Worm (Caenorhabditis elegans): ENCODE data around the gene B0252.1.

The B0252.1 gene

DNA sequence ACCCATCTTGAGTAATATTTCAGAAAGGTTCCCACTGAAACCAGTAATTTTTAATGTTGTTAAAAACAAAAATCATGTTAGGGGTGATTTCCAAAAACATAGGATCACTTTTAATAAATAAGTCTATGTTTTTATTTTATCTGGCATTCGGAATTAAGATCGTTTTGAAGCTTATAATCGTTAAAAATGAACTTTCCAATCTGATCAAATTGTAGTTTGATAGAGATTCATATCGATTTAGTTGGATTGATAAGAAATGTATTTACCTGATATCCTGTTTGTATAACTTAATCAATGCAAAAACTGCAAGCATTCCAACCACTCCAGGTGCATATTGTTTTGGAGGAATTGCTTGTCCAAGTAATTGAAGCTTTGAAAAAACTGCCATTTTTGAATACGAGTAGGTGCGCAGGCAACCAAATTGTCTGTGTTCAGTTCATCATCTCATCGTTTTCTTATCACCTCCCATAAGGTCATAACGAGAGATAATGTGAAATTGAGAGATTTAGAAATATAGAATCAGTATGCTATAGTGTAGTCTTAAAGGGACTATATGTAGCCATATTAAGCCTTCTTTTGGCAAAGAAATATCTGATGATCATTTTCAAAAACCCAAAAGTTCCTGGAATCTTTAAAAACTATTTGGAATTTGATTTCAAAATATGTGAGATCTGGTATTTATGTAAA, 32.0 kb upstream of the B0252.1 start, which contains the start of gene pmp-2:
Gene pmp-2, minus strand, starts transcription at position 487 of the 687 bp plus-strand sequence.
- TF ChIP-seq med-1 (GFP tag; optimal IDR thresholded peaks at IDR 0.05; ENCODE audit: insufficient read depth) (no peak), tab-1 (GFP tag; IDR thresholded peaks at IDR 0.05) (no peak), T22C8.4 (GFP tag; IDR thresholded peaks at IDR 0.05) (no peak), flt-1 (GFP tag; IDR thresholded peaks at IDR 0.05) (no peak), ztf-29 (GFP tag; IDR thresholded peaks at IDR 0.05) (no peak), cog-1 (tag; optimal IDR thresholded peaks at IDR 0.05) (no peak), ref-1 (GFP tag; conservative IDR thresholded peaks at IDR 0.05) (no peak), ztf-23 (GFP tag; IDR thresholded peaks at IDR 0.05) (no peak), klf-2 (GFP tag; conservative IDR thresholded peaks at IDR 0.05) (no peak)

DNA sequence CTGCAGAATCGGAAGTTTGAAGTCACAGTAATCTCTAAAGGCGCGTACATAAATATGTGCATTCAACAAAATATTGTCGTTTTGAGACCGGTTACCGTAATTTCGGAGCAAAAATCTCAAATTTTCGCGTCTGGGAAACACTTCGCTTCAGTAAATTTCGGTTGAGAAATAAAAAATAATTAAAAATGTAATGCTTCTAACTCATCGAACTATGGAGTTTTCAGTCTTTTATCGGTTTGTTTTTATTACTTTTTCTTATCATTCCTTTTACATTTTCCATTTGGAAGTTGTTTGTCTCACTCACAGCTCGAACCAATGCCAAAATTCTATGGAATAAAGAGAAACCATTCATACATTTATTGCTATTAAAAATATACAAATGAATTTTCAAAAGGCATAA, 31.3 kb upstream of the B0252.1 start:
- TF ChIP-seq klf-2 (GFP tag; conservative IDR thresholded peaks at IDR 0.05) (no peak), flt-1 (GFP tag; IDR thresholded peaks at IDR 0.05) (no peak), tab-1 (GFP tag; IDR thresholded peaks at IDR 0.05) (no peak), cog-1 (tag; optimal IDR thresholded peaks at IDR 0.05) (no peak), ztf-29 (GFP tag; IDR thresholded peaks at IDR 0.05) (no peak), ztf-23 (GFP tag; IDR thresholded peaks at IDR 0.05) (no peak), ref-1 (GFP tag; conservative IDR thresholded peaks at IDR 0.05) (no peak), med-1 (GFP tag; optimal IDR thresholded peaks at IDR 0.05; ENCODE audit: insufficient read depth) (no peak), T22C8.4 (GFP tag; IDR thresholded peaks at IDR 0.05) (no peak)

DNA sequence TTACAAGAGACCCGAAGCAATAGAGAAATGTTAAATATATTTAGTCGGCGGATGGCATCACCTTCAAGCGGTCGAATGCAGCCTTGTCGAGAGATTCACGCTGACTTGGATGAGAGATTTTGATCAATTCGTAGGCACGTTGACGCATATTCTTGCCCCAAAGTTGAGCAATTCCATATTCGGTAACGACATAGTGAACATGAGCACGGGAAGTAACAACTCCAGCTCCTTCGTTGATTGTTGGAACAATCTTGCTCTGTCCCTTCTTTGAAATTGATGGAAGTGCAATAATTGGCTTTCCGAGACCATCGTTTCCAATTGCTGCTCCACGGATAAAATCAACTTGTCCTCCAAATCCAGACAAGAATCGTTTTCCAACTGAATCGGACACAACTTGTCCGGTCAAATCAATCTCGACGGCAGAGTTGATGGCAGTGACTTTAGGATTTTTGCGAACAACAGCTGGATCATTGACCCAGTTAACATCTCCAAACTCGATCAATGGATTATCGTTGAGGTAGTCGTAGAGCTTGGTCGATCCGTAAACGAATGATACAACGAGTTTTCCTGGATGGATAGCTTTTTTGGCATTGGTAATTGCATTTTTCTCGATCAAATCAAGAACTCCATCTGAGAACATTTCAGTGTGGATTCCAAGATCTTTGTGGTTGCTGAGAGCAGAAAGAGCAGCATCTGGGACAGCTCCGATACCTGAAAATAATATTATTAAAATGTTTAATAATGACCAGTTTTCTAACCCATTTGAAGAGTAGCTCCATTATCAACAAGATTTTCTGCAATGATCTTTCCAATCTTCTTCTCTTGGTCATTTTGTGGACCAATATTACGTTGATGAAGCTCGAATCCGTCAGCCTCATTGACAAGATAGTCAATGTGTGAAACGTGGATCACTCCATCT, 30.6 kb upstream of the B0252.1 start:
- TF ChIP-seq klf-2 (GFP tag; conservative IDR thresholded peaks at IDR 0.05) (no peak), ztf-23 (GFP tag; IDR thresholded peaks at IDR 0.05) (no peak), T22C8.4 (GFP tag; IDR thresholded peaks at IDR 0.05) (no peak), ref-1 (GFP tag; conservative IDR thresholded peaks at IDR 0.05) (no peak), med-1 (GFP tag; optimal IDR thresholded peaks at IDR 0.05; ENCODE audit: insufficient read depth) (no peak), cog-1 (tag; optimal IDR thresholded peaks at IDR 0.05) (no peak), ztf-29 (GFP tag; IDR thresholded peaks at IDR 0.05) (no peak)

DNA sequence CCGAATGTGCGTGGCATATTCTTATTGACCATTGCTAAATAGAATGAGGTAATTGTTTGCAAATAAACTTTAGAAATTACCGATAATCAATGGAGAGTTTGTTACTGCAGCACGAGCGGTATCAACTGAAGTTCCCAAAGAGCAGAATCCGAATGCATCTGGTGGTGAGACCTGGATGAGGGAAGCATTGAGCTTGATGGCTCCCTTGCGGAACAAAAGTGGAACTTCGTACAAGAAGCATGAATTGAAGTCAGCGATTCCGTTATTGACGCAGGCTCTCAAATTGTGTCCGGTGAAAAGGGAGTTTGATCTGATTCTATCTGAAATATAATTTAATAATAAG, 29.9 kb upstream of the B0252.1 start:
- no peak for TF ChIP-seq T22C8.4 (GFP tag; IDR thresholded peaks at IDR 0.05)

DNA sequence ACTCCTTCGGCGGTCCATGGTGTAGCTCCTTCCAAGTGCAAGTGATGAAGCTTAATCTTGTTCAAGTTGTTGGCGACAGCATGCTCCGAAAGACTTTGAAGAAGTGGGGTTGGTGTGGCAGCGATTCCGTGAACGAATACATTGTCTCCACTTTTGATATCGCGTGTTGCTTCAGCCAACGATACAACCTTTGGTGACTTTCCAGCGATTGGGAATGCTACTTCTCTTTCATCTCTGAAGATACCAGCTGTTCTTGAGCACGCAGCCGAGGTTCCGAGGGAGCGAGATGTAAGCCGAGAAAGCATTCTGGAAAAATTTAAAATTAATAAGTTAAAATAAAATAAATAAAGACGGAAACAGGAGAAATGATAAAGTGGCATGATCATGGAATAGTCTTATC, 29.4 kb upstream of the B0252.1 start, which contains the start of gene acer-1:
Gene acer-1, minus strand, starts transcription at position 306 of the 400 bp plus-strand sequence.
- TF ChIP-seq cog-1 (tag; optimal IDR thresholded peaks at IDR 0.05) (no peak), ztf-23 (GFP tag; IDR thresholded peaks at IDR 0.05) (no peak), tab-1 (GFP tag; IDR thresholded peaks at IDR 0.05) (no peak)

DNA sequence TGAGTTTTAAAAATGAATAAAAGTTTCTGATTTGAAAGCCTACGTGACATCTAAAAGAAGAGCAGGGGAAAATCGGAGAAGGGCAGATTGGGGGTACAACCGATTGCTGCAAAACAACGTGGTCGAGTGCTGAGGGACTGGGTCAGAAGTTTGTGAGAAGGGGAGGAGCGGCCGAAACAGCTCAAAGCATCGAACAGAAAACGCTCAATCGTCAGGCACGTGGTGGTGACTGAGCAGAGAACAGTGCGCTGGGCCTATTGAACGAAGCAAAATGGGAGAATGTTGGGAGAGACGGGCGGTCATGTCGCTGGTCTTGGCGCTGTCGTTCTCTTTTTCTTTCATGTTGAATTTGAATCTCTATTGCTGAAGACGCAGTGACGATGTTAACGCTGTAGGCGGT, 28.3 kb upstream of the B0252.1 start:
- TF ChIP-seq med-1 (GFP tag; optimal IDR thresholded peaks at IDR 0.05; ENCODE audit: insufficient read depth) (no peak), cog-1 (tag; optimal IDR thresholded peaks at IDR 0.05) (no peak), ref-1 (GFP tag; conservative IDR thresholded peaks at IDR 0.05) (no peak), ztf-29 (GFP tag; IDR thresholded peaks at IDR 0.05) (no peak), klf-2 (GFP tag; conservative IDR thresholded peaks at IDR 0.05) (no peak), tab-1 (GFP tag; IDR thresholded peaks at IDR 0.05) (no peak), flt-1 (GFP tag; IDR thresholded peaks at IDR 0.05) (no peak), T22C8.4 (GFP tag; IDR thresholded peaks at IDR 0.05) (no peak), ztf-23 (GFP tag; IDR thresholded peaks at IDR 0.05) (no peak)

DNA sequence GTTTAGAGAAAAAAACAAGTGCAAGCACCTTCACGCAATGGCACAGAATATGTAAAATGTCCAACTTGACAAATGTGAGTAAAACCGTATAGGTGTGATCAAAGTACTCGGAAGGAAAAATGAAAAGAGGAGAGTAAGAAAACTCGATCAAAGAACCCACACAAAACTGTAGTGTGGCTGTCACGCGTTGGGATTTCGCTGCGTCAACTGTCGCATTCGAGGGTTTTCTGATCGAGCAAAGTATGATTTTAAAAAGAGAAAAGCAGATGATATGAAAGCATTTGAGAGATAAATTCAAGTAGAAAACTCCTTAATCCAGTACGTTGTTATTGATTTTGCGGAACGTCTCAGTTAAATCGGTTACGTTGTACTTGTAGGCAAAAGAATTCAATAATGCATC, 27.6 kb upstream of the B0252.1 start:
- TF ChIP-seq T22C8.4 (GFP tag; IDR thresholded peaks at IDR 0.05) (no peak), ztf-23 (GFP tag; IDR thresholded peaks at IDR 0.05) (no peak), flt-1 (GFP tag; IDR thresholded peaks at IDR 0.05) (no peak)

DNA sequence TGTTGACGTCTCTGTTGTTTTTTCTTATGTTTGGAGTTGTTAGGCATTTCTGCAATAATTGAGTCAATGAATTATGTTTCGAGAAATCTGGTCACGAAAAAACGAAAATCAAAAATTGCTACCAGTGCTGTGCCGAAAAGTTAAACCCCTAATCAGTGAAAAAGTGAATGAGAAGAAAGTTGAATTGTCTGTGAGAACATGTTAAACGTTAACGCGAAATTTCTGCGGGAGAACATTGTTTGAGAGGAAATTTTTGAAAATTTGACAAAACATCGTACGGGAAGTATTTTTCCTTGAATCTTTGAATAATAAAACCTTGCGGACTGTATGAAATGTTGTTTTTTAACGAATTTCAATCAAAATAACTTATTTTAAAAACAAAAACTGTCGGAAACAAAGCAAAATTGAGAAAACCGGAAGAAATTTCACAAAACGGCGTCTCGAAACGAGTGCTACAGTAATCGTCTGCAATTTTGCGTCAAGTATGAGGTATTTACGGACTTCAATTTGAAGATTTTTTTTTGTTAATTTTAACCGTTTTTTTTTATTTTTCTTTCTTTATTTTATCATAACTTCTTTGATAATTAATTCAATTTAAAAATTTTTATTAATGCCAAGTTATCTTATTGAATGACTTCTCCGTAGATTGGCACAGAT, 25.8 kb upstream of the B0252.1 start, which contains the start of gene adal-1:
Gene adal-1, minus strand, starts transcription at position 51 of the 657 bp plus-strand sequence.
- TF ChIP-seq ref-1 (GFP tag; conservative IDR thresholded peaks at IDR 0.05) (no peak), klf-2 (GFP tag; conservative IDR thresholded peaks at IDR 0.05) (no peak)

DNA sequence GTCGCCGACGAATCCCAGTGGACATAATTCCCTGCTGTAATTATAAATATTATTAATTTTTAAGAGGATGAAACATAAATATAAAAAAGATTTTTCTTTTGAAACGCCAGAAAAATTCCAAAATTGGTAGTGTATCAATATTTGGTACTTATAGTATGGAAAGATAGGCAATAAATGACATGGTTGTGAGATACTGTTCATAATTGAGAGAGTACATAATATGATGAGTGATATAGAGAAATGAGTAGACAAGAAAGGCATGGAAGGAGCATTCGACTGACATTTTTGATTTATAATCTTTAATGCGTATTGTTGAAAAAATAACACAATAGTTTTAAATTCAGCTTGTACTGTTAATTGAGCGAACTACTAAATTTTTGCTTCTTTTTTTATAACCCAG, 22.0 kb upstream of the B0252.1 start, which contains the start of gene C44B7.11:
Gene C44B7.11, minus strand, starts transcription at position 34 of the 400 bp plus-strand sequence.
- TF ChIP-seq flt-1 (GFP tag; IDR thresholded peaks at IDR 0.05): no peak
- no peak for TF ChIP-seq ztf-23 (GFP tag; IDR thresholded peaks at IDR 0.05)

DNA sequence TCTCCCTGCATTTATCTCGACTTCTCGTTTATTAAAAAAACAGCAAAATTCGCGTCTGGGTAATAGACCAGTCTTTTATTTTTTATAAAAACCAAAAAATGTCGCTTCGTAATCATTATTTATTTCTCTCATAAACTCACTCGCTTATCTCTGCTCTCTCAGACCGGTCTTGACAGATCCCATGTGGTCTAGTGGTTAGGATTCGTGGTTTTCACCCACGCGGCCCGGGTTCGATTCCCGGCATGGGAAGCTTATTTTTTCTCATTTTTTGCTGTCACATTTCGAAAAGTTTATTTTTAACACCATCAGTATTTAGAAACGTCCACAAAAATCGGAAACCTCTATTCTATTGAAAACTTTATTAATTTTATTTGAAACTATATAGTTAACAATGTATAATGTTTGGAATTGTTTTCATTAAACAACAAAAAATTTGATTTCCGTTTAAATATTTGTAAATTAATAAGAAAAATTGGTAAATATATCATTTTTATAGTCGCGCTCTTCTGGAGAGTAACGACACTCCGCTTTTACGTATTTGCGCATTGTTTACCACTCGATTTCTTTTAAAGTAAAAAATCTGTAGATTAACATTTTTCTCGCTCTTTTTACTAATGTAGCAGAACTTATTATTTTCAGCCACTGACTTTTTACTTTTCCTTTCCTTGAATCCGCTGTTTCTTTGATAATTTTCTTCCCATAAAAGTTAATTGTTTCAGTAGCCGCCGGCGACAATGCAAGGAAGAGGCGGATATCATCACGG, 21.3 kb upstream of the B0252.1 start, which contains the start of gene hrpl-1:
Gene hrpl-1, plus strand, starts transcription at position 713 of the 763 bp plus-strand sequence.
- TF ChIP-seq ref-1 (GFP tag; conservative IDR thresholded peaks at IDR 0.05) (peak; percentile 57), cog-1 (tag; optimal IDR thresholded peaks at IDR 0.05) (no peak), ztf-29 (GFP tag; IDR thresholded peaks at IDR 0.05) (peak; percentile 43; the same call in 1 of the 2 replicates), T22C8.4 (GFP tag; IDR thresholded peaks at IDR 0.05) (0 out of 2 replicates have a peak, but pooled peaks have one; percentile 20), ztf-23 (GFP tag; IDR thresholded peaks at IDR 0.05) (peak; percentile 65; the same call in 1 of the 2 replicates), med-1 (GFP tag; optimal IDR thresholded peaks at IDR 0.05; ENCODE audit: insufficient read depth) (peak; percentile 79), klf-2 (GFP tag; conservative IDR thresholded peaks at IDR 0.05) (peak; percentile 56; the same call in 1 of the 2 replicates), tab-1 (GFP tag; IDR thresholded peaks at IDR 0.05) (peak; percentile 74; the same call in 1 of the 2 replicates), flt-1 (GFP tag; IDR thresholded peaks at IDR 0.05) (peak; percentile 88)
